Worm (Caenorhabditis elegans): ENCODE results near the gene shc-2.

Gene shc-2

DNA sequence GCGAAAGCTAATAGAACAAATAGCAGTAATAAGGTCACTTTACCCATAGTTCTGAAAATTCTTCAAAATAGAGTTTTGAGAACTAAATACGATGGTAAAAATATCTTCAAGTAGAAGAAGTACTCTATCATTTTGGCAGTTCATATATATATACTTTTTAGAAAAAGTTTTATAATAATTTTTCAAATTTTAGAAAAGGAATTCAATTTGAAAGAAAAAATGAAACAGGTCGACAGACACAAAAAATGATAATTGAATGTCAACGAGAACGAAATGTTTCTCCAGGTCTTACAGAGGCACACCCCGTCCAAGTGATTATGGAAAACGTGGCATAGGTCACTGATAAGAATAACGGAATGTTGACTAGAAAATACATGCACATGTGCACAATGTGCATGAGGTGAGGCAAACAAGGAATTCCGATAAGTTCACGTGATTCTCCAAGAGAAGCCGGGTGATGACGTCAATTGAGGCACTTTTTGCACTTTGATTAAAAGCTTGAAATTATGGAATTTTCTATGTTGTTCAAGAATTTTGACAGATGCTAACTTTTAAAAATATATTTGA lies 43.7 kb upstream of the shc-2 start, which contains the start of gene aagr-2 (continued):
- TF ChIP-seq fos-1 (tag; optimal IDR thresholded peaks at IDR 0.05) (no peak), vab-15 (tag; optimal IDR thresholded peaks at IDR 0.05) (no peak), Y116A8C.19 (tag; optimal IDR thresholded peaks at IDR 0.05; ENCODE audit: borderline replicate concordance) (no peak), fkh-10 (GFP tag; optimal IDR thresholded peaks at IDR 0.05) (no peak), sox-4 (tag; optimal IDR thresholded peaks at IDR 0.05) (no peak), nhr-77 (tag; optimal IDR thresholded peaks at IDR 0.05) (no peak), grh-1 (GFP tag; IDR thresholded peaks at IDR 0.05) (no peak), swsn-7 (tag; optimal IDR thresholded peaks at IDR 0.05) (no peak), blmp-1 (tag; optimal IDR thresholded peaks at IDR 0.05) (no peak), nhr-19 (GFP tag; conservative IDR thresholded peaks at IDR 0.05) (no peak), nhr-76 (tag; optimal IDR thresholded peaks at IDR 0.05) (no peak), unc-86 (tag; optimal IDR thresholded peaks at IDR 0.05) (no peak), snu-23 (GFP tag; optimal IDR thresholded peaks at IDR 0.05) (no peak), efl-1 (optimal IDR thresholded peaks at IDR 0.05) (no peak), efl-1 (GFP tag; optimal IDR thresholded peaks at IDR 0.05 in 1 of 2) (peak in 1 of 2 experiments; percentile 85), nhr-11 (tag; optimal IDR thresholded peaks at IDR 0.05) (no peak), ceh-63 (GFP tag; optimal IDR thresholded peaks at IDR 0.05) (no peak), nhr-237 (tag; optimal IDR thresholded peaks at IDR 0.05) (no peak), nhr-20 (tag; optimal IDR thresholded peaks at IDR 0.05) (peak; percentile 37), tbx-2 (tag; optimal IDR thresholded peaks at IDR 0.05) (no peak), lin-39 (tag; optimal IDR thresholded peaks at IDR 0.05) (no peak), ceh-82 (tag; optimal IDR thresholded peaks at IDR 0.05) (no peak), isw-1 (GFP tag; IDR thresholded peaks at IDR 0.05) (no peak), alr-1 (tag; optimal IDR thresholded peaks at IDR 0.05; ENCODE audit: borderline replicate concordance) (no peak), unc-30 (tag; optimal IDR thresholded peaks at IDR 0.05) (no peak), mef-2 (tag; optimal IDR thresholded peaks at IDR 0.05) (no peak), nhr-85 (tag) (no peak), zag-1 (tag; optimal IDR thresholded peaks at IDR 0.05) (no peak), lin-15B (tag; optimal IDR thresholded peaks at IDR 0.05) (no peak), nhr-71 (tag; optimal IDR thresholded peaks at IDR 0.05) (peak; percentile 36), skn-1 (tag; optimal IDR thresholded peaks at IDR 0.05) (no peak), hpl-2 (GFP tag; optimal IDR thresholded peaks at IDR 0.05) (no peak), pqm-1 (tag; optimal IDR thresholded peaks at IDR 0.05) (peak; percentile 67), egl-13 (tag; optimal IDR thresholded peaks at IDR 0.05) (no peak), hlh-4 (tag; optimal IDR thresholded peaks at IDR 0.05) (no peak), nhr-84 (tag; optimal IDR thresholded peaks at IDR 0.05) (no peak), hlh-17 (GFP tag; optimal IDR thresholded peaks at IDR 0.05; ENCODE audit: borderline replicate concordance) (no peak), ama-1 (optimal IDR thresholded peaks at IDR 0.05) (no peak), dsc-1 (tag; optimal IDR thresholded peaks at IDR 0.05) (no peak), rnt-1 (tag; optimal IDR thresholded peaks at IDR 0.05) (no peak), tlp-1 (tag; optimal IDR thresholded peaks at IDR 0.05) (no peak), xbp-1 (tag; optimal IDR thresholded peaks at IDR 0.05) (no peak), ceh-8 (GFP tag; optimal IDR thresholded peaks at IDR 0.05) (no peak), elt-3 (tag; optimal IDR thresholded peaks at IDR 0.05) (no peak), efl-3 (GFP tag; optimal IDR thresholded peaks at IDR 0.05) (no peak), sup-37 (GFP tag; optimal IDR thresholded peaks at IDR 0.05) (no peak), nhr-28 (tag; optimal IDR thresholded peaks at IDR 0.05) (no peak), mdl-1 (tag; optimal IDR thresholded peaks at IDR 0.05) (peak in 1 of 2 experiments; percentile 74), nhr-90 (tag; optimal IDR thresholded peaks at IDR 0.05; ENCODE audit: poor library complexity) (peak; percentile 51), dpl-1 (GFP tag; optimal IDR thresholded peaks at IDR 0.05) (no peak)
